Fruit fly (Drosophila melanogaster) whole organism, embryonic: ENCODE results near the gene Chrac-16.
A peak's percentile ranks its signal among the peaks of the same experiment; 100 is the strongest.

Experiments
- Atf6 ChIP-seq: fragments of 200-800 bp; sonication (Bioruptor generic); IDR thresholded peaks from 2 replicates; pipeline ENCODE4 v1.3.6; 2022; ENCODE audit warnings: missing biosample characterization, missing genetic modification characterization
- Blimp-1 ChIP-seq: fragments of 200-800 bp; sonication (Bioruptor generic); optimal IDR thresholded peaks from 3 replicates; lab custom pipeline; 2018; ENCODE audit warnings: missing biosample characterization, missing genetic modification characterization, mild to moderate bottlenecking, moderate library complexity, missing genetic modification reagents
- CG11696 ChIP-seq: fragments of 200-800 bp; sonication (Bioruptor generic); IDR thresholded peaks from 2 replicates; pipeline ENCODE4 v1.3.6; 2022; ENCODE audit warnings: missing biosample characterization, missing genetic modification characterization
- CG14860 ChIP-seq: fragments of 200-800 bp; sonication (Bioruptor generic); IDR thresholded peaks from 3 replicates; pipeline ENCODE4 v1.3.6; 2022; ENCODE audit warnings: missing biosample characterization, missing genetic modification characterization; ENCODE audit not compliant: partially characterized antibody
- CG14965 ChIP-seq: fragments of 200-800 bp; sonication (Bioruptor generic); optimal IDR thresholded peaks from 2 replicates; lab custom pipeline; 2016; ENCODE audit warnings: missing biosample characterization, missing genetic modification characterization, borderline replicate concordance
- CG15269 ChIP-seq: fragments of 200-800 bp; sonication (Bioruptor generic); optimal IDR thresholded peaks from 2 replicates; lab custom pipeline; 2018; ENCODE audit warnings: missing biosample characterization, mild to moderate bottlenecking, missing genetic modification characterization, moderate library complexity
- CG1529 ChIP-seq: fragments of 200-800 bp; sonication (Bioruptor generic); optimal IDR thresholded peaks from 3 replicates; lab custom pipeline; 2018; ENCODE audit warnings: missing biosample characterization, missing genetic modification characterization
- CG15514 ChIP-seq: fragments of 200-800 bp; sonication (Bioruptor generic); optimal IDR thresholded peaks from 3 replicates; lab custom pipeline; 2017; ENCODE audit warnings: missing biosample characterization, missing genetic modification characterization, mild to moderate bottlenecking, moderate library complexity, missing genetic modification reagents
- CG15601 ChIP-seq: fragments of 200-800 bp; sonication (Bioruptor generic); optimal IDR thresholded peaks from 3 replicates; lab custom pipeline; 2019; ENCODE audit warnings: missing biosample characterization, mild to moderate bottlenecking, missing genetic modification characterization, moderate library complexity
- CG1602 ChIP-seq: fragments of 200-800 bp; sonication (Bioruptor generic); optimal IDR thresholded peaks from 3 replicates; lab custom pipeline; 2016; ENCODE audit warnings: missing biosample characterization, missing genetic modification characterization
- CG18011 ChIP-seq: fragments of 200-800 bp; sonication (Bioruptor generic); optimal IDR thresholded peaks from 2 replicates; lab custom pipeline; 2017; ENCODE audit warnings: missing biosample characterization, missing genetic modification characterization, mild to moderate bottlenecking, moderate library complexity, missing genotype
- CG2678 ChIP-seq: fragments of 200-800 bp; sonication (Bioruptor generic); optimal IDR thresholded peaks from 3 replicates; lab custom pipeline; 2019; ENCODE audit warnings: missing biosample characterization, mild to moderate bottlenecking, missing genetic modification characterization, moderate library complexity
- CG2712 ChIP-seq: fragments of 200-800 bp; optimal IDR thresholded peaks from 3 replicates; lab custom pipeline; 2019; ENCODE audit warnings: missing biosample characterization, mild to moderate bottlenecking, missing genetic modification characterization, moderate library complexity
- CG32767 ChIP-seq: fragments of 200-800 bp; sonication (Bioruptor generic); IDR thresholded peaks from 2 replicates; pipeline ENCODE4 v1.3.6; 2022; ENCODE audit warnings: missing biosample characterization, missing genetic modification characterization
- CG42726 ChIP-seq: fragments of 200-800 bp; sonication (Bioruptor generic); IDR thresholded peaks from 2 replicates; pipeline ENCODE4 v1.3.6; 2022; ENCODE audit warnings: missing biosample characterization, missing genetic modification characterization; ENCODE audit not compliant: partially characterized antibody
- CG5180 ChIP-seq: fragments of 200-800 bp; sonication (Bioruptor generic); optimal IDR thresholded peaks from 3 replicates; lab custom pipeline; 2017; ENCODE audit warnings: missing biosample characterization, missing genetic modification characterization, mild to moderate bottlenecking, moderate library complexity, missing genetic modification reagents
- CG6765 ChIP-seq: fragments of 200-800 bp; sonication (Bioruptor generic); optimal IDR thresholded peaks from 3 replicates; lab custom pipeline; 2017; ENCODE audit warnings: missing biosample characterization, mild to moderate bottlenecking, missing genetic modification characterization
- CG6791 ChIP-seq: fragments of 200-800 bp; sonication (Bioruptor generic); IDR thresholded peaks from 3 replicates; pipeline ENCODE4 v1.3.6; 2022; ENCODE audit warnings: missing biosample characterization, missing genetic modification characterization; ENCODE audit not compliant: partially characterized antibody
- CG7271 ChIP-seq: fragments of 200-800 bp; sonication (Bioruptor generic); optimal IDR thresholded peaks from 2 replicates; lab custom pipeline; 2018; ENCODE audit warnings: missing biosample characterization, mild to moderate bottlenecking, missing genetic modification characterization, moderate library complexity
- CG8388 ChIP-seq: fragments of 200-800 bp; sonication (Bioruptor generic); optimal IDR thresholded peaks from 2 replicates; lab custom pipeline; 2019; ENCODE audit warnings: missing biosample characterization, mild to moderate bottlenecking, missing genetic modification characterization, moderate library complexity
- Dbx ChIP-seq: fragments of 200-800 bp; sonication (Bioruptor generic); IDR thresholded peaks from 3 replicates; pipeline ENCODE4 v1.3.6; 2022; ENCODE audit warnings: missing biosample characterization, missing genetic modification characterization
- Deaf1 ChIP-seq: fragments of 200-800 bp; optimal IDR thresholded peaks from 3 replicates; lab custom pipeline; 2019; ENCODE audit warnings: missing biosample characterization, mild to moderate bottlenecking, missing genetic modification characterization, moderate library complexity
- Dfd ChIP-seq, 2 experiments: fragments of >200 bp; optimal IDR thresholded peaks; 2 replicates each; lab custom pipeline; 2017; ENCODE audit warnings: missing biosample characterization in 2 of 2, missing genetic modification characterization in 2 of 2
- GATAe ChIP-seq: fragments of 200-800 bp; sonication (Bioruptor generic); conservative IDR thresholded peaks from 2 replicates; pipeline ENCODE4 v1.3.6; 2022; ENCODE audit warnings: missing biosample characterization, missing genetic modification characterization
- Gug ChIP-seq: fragments of 200-800 bp; sonication (Bioruptor generic); IDR thresholded peaks from 4 replicates; pipeline ENCODE4 v1.3.6; 2022; ENCODE audit warnings: missing biosample characterization, missing genetic modification characterization
- HLH3B ChIP-seq: fragments of 200-800 bp; sonication (Bioruptor generic); IDR thresholded peaks from 2 replicates; pipeline ENCODE4 v1.3.6; 2022; ENCODE audit warnings: missing biosample characterization, missing genetic modification characterization
- PHDP ChIP-seq: fragments of 200-800 bp; sonication (Bioruptor generic); optimal IDR thresholded peaks from 3 replicates; lab custom pipeline; 2018; ENCODE audit warnings: missing biosample characterization, mild to moderate bottlenecking, missing genetic modification characterization, moderate library complexity
- bigmax ChIP-seq: fragments of 200-800 bp; sonication (Bioruptor generic); optimal IDR thresholded peaks from 2 replicates; lab custom pipeline; 2018; ENCODE audit warnings: missing biosample characterization, mild to moderate bottlenecking, missing genetic modification characterization
- bsh ChIP-seq, 2 experiments: fragments of 200-800 bp; sonication (Bioruptor generic); optimal IDR thresholded peaks; 2 replicates each; lab custom pipeline; 2017 to 2018; ENCODE audit warnings: mild to moderate bottlenecking in 2 of 2, missing biosample characterization in 2 of 2, missing genetic modification characterization in 2 of 2, moderate library complexity in 1 of 2
- chif ChIP-seq, 2 experiments: fragments of 200-800 bp; sonication (Bioruptor generic); optimal IDR thresholded peaks; 3 replicates each; lab custom pipeline; 2016; ENCODE audit warnings: missing biosample characterization in 2 of 2, missing genetic modification characterization in 2 of 2
- chinmo ChIP-seq: fragments of 200-800 bp; sonication (Bioruptor generic); IDR thresholded peaks from 4 replicates; pipeline ENCODE4 v1.3.6; 2022; ENCODE audit warnings: missing biosample characterization, missing genetic modification characterization; ENCODE audit not compliant: partially characterized antibody
- chm ChIP-seq: fragments of 200-800 bp; sonication (Bioruptor generic); IDR thresholded peaks from 2 replicates; pipeline ENCODE4 v1.3.6; 2022; ENCODE audit warnings: missing biosample characterization, missing genetic modification characterization
- dpn ChIP-seq, 2 experiments: fragments of 200-800 bp; sonication (Bioruptor generic); optimal IDR thresholded peaks; 3 replicates each; lab custom pipeline; 2016; ENCODE audit warnings: missing biosample characterization in 2 of 2, missing genetic modification characterization in 2 of 2
- fd3F ChIP-seq: fragments of 200-800 bp; sonication (Bioruptor generic); optimal IDR thresholded peaks from 2 replicates; lab custom pipeline; 2018; ENCODE audit warnings: missing biosample characterization, mild to moderate bottlenecking, missing genetic modification characterization, moderate library complexity
- gem ChIP-seq: fragments of 200-800 bp; sonication (Bioruptor generic); optimal IDR thresholded peaks from 2 replicates; lab custom pipeline; 2019; ENCODE audit warnings: missing biosample characterization, mild to moderate bottlenecking, missing genetic modification characterization, moderate library complexity
- nerfin-1 ChIP-seq: fragments of 200-800 bp; sonication (Bioruptor generic); optimal IDR thresholded peaks from 3 replicates; lab custom pipeline; 2019; ENCODE audit warnings: missing biosample characterization, mild to moderate bottlenecking, missing genetic modification characterization, moderate library complexity
- nerfin-2 ChIP-seq: fragments of 200-800 bp; sonication (Bioruptor generic); IDR thresholded peaks from 2 replicates; pipeline ENCODE4 v1.3.6; 2022; ENCODE audit warnings: missing biosample characterization, missing genetic modification characterization; ENCODE audit not compliant: partially characterized antibody
- oc ChIP-seq: fragments of 200-800 bp; sonication (Bioruptor generic); optimal IDR thresholded peaks from 2 replicates; lab custom pipeline; 2018; ENCODE audit warnings: missing biosample characterization, mild to moderate bottlenecking, missing genetic modification characterization, moderate library complexity
- pita ChIP-seq: fragments of 200-800 bp; sonication (Bioruptor generic); optimal IDR thresholded peaks from 2 replicates; lab custom pipeline; 2017; ENCODE audit warnings: missing biosample characterization, mild to moderate bottlenecking, missing genetic modification characterization
- salm ChIP-seq: fragments of 200-800 bp; sonication (Bioruptor generic); optimal IDR thresholded peaks from 2 replicates; lab custom pipeline; 2018; ENCODE audit warnings: missing biosample characterization, mild to moderate bottlenecking, missing genetic modification characterization
- schlank ChIP-seq: fragments of 200-800 bp; sonication (Bioruptor generic); optimal IDR thresholded peaks from 2 replicates; lab custom pipeline; 2018; ENCODE audit warnings: missing biosample characterization, mild to moderate bottlenecking, missing genetic modification characterization
- sna ChIP-seq: fragments of 200-800 bp; sonication (Bioruptor generic); IDR thresholded peaks from 2 replicates; pipeline ENCODE4 v1.3.6; 2022; ENCODE audit warnings: missing biosample characterization, missing genetic modification characterization; ENCODE audit not compliant: partially characterized antibody
- sqz ChIP-seq: fragments of 200-800 bp; sonication (Bioruptor generic); optimal IDR thresholded peaks from 3 replicates; lab custom pipeline; 2018; ENCODE audit warnings: missing biosample characterization, mild to moderate bottlenecking, missing genetic modification characterization
- tgo ChIP-seq: fragments of 200-800 bp; sonication (Bioruptor generic); IDR thresholded peaks from 3 replicates; pipeline ENCODE4 v1.3.6; 2022; ENCODE audit warnings: missing biosample characterization, missing genetic modification characterization
- ttk ChIP-seq: fragments of 200-800 bp; sonication (Bioruptor generic); IDR thresholded peaks from 2 replicates; pipeline ENCODE4 v2.1.2; 2022; ENCODE audit warnings: missing biosample characterization, missing genetic modification characterization
- unc-4 ChIP-seq: fragments of 200-800 bp; sonication (Bioruptor generic); IDR thresholded peaks from 2 replicates; pipeline ENCODE4 v1.3.6; 2022; ENCODE audit warnings: missing biosample characterization, missing genetic modification characterization; ENCODE audit not compliant: partially characterized antibody
- usp ChIP-seq: fragments of >200 bp; optimal IDR thresholded peaks from 2 replicates; lab custom pipeline; 2017; ENCODE audit warnings: missing biosample characterization, missing genetic modification characterization
- vfl ChIP-seq: fragments of 200-800 bp; sonication (Bioruptor generic); optimal IDR thresholded peaks from 2 replicates; lab custom pipeline; 2016; ENCODE audit warnings: missing biosample characterization, missing genetic modification characterization

Chrac-16 gene

dm6 chrX:12017815-12018439 lies at the start of gene Chrac-16:
TSS of gene Chrac-16 (minus strand) at chrX:12017961.
- no peak for TF ChIP-seq nerfin-1 (tag; lab: Kevin White, UChicago)
- TF ChIP-seq salm (tag; lab: Kevin White, UChicago) = no peak
- TF ChIP-seq bsh (GFP tag; optimal IDR thresholded peaks at IDR 0.05; lab: Kevin White, UChicago) = no peak
- TF ChIP-seq CG14860 (GFP tag; lab: Robert Waterston, UW) = peak; percentile 78
- TF ChIP-seq CG1602 (GFP tag; lab: Kevin White, UChicago) = no peak
- no peak for TF ChIP-seq PHDP (tag; lab: Kevin White, UChicago)
- TF ChIP-seq CG14965 (GFP tag; lab: Kevin White, UChicago) = no peak
- TF ChIP-seq CG8388 (GFP tag; lab: Kevin White, UChicago) = no peak
- TF ChIP-seq bigmax (GFP tag; lab: Kevin White, UChicago) = no peak
- TF ChIP-seq Gug (GFP tag; lab: Robert Waterston, UW) = no peak
- TF ChIP-seq vfl (GFP tag; lab: Kevin White, UChicago) = no peak
- TF ChIP-seq GATAe = no peak
- no peak for TF ChIP-seq CG5180 (GFP tag; lab: Kevin White, UChicago)
- TF ChIP-seq tgo (GFP tag; lab: Robert Waterston, UW) = no peak
- TF ChIP-seq schlank (tag; lab: Kevin White, UChicago) = no peak
- TF ChIP-seq chif (GFP tag; optimal IDR thresholded peaks at IDR 0.05; lab: Kevin White, UChicago) = no peak
- TF ChIP-seq CG11696 (GFP tag; lab: Robert Waterston, UW) = no peak
- TF ChIP-seq chinmo (GFP tag; lab: Robert Waterston, UW) = peak; percentile 79; the same call in 3 of the 4 replicates
- no peak for TF ChIP-seq Blimp-1
- no peak for TF ChIP-seq HLH3B (GFP tag; lab: Robert Waterston, UW)
- TF ChIP-seq CG6791 = peak; percentile 84
- peak; percentile 69 for TF ChIP-seq nerfin-2 (GFP tag; lab: Robert Waterston, UW)
- peak; percentile 70 for TF ChIP-seq sna (GFP tag; lab: Robert Waterston, UW)
- no peak for TF ChIP-seq CG15601 (tag; lab: Kevin White, UChicago)
- TF ChIP-seq dpn (GFP tag; optimal IDR thresholded peaks at IDR 0.05; lab: Kevin White, UChicago) = no peak
- TF ChIP-seq Atf6 = no peak
- TF ChIP-seq Deaf1 (tag; lab: Kevin White, UChicago) = no peak
- TF ChIP-seq CG15514 (GFP tag; lab: Kevin White, UChicago) = no peak
- TF ChIP-seq ttk (GFP tag; lab: Robert Waterston, UW) = no peak
- no peak for TF ChIP-seq Dbx (GFP tag; lab: Robert Waterston, UW)
- no peak for TF ChIP-seq CG32767 (GFP tag; lab: Robert Waterston, UW)
- no peak for TF ChIP-seq CG7271 (tag; lab: Kevin White, UChicago)
- TF ChIP-seq gem (tag; lab: Kevin White, UChicago) = no peak
- TF ChIP-seq pita = no peak
- no peak for TF ChIP-seq Dfd (GFP tag; optimal IDR thresholded peaks at IDR 0.05; lab: Kevin White, UChicago)
- TF ChIP-seq oc (tag; lab: Kevin White, UChicago) = no peak
- TF ChIP-seq CG6765 (GFP tag; lab: Kevin White, UChicago) = no peak
- TF ChIP-seq fd3F (GFP tag; lab: Kevin White, UChicago) = no peak
- TF ChIP-seq CG2678 (tag; lab: Kevin White, UChicago) = no peak
- TF ChIP-seq CG42726 = peak; percentile 54; the same call in 1 of the 2 replicates
- no peak for TF ChIP-seq CG15269 (tag; lab: Kevin White, UChicago)
- TF ChIP-seq CG1529 (GFP tag; lab: Kevin White, UChicago) = no peak
- TF ChIP-seq sqz (GFP tag; lab: Kevin White, UChicago) = peak; percentile 19
- peak; percentile 70 for TF ChIP-seq unc-4
- TF ChIP-seq CG2712 (tag; lab: Kevin White, UChicago) = no peak
- TF ChIP-seq usp (GFP tag; lab: Kevin White, UChicago) = no peak
- no peak for TF ChIP-seq chm
- TF ChIP-seq CG18011 (GFP tag; lab: Kevin White, UChicago) = no peak
